Fruit fly (Drosophila melanogaster): Measurements from ENCODE around the gene RhoU.

- TF ChIP-seq psq (optimal IDR thresholded peaks at IDR 0.05) (no peak), EcR (GFP tag; optimal IDR thresholded peaks at IDR 0.05) (no peak), pan (optimal IDR thresholded peaks at IDR 0.05) (no peak), usp (GFP tag; optimal IDR thresholded peaks at IDR 0.05) (no peak)
These were observed at the start of gene RhoU, which contains the start of gene Naxe for dm6 chrX:10086095-10086888.
